Worm (Caenorhabditis elegans) whole organism, L2 larva: Measurements from ENCODE around the gene cct-3.

Experiments
- alr-1 ChIP-seq: fragments of 150-350 bp; optimal IDR thresholded peaks from 2 replicates; lab custom pipeline; 2014; ENCODE audit warnings: missing biosample characterization, missing genetic modification characterization
- aly-2 ChIP-seq: fragments of 150-350 bp; optimal IDR thresholded peaks from 2 replicates; lab custom pipeline; 2014; ENCODE audit warnings: missing biosample characterization, missing genetic modification characterization
- ama-1 ChIP-seq: fragments of 150-350 bp; optimal IDR thresholded peaks from 2 replicates; lab custom pipeline; 2018; ENCODE audit warnings: inconsistent platforms
- blmp-1 ChIP-seq: sonication (generic microtip); optimal IDR thresholded peaks from 2 replicates; lab custom pipeline; 2017; ENCODE audit warnings: missing genetic modification characterization, mild to moderate bottlenecking, missing compliant biosample characterization, antibody characterized with exemption, moderate library complexity; ENCODE audit not compliant: insufficient read depth
- elt-1 ChIP-seq: fragments of 150-350 bp; optimal IDR thresholded peaks from 2 replicates; lab custom pipeline; 2014; ENCODE audit warnings: missing biosample characterization, missing genetic modification characterization
- lin-39 ChIP-seq: fragments of 150-350 bp; optimal IDR thresholded peaks from 2 replicates; lab custom pipeline; 2014; ENCODE audit warnings: missing biosample characterization, missing genetic modification reagents, missing genetic modification characterization
- nhr-12 ChIP-seq: fragments of 150-350 bp; optimal IDR thresholded peaks from 2 replicates; lab custom pipeline; 2014; ENCODE audit warnings: missing biosample characterization, missing genetic modification characterization
- nhr-21 ChIP-seq: fragments of 150-350 bp; optimal IDR thresholded peaks from 2 replicates; lab custom pipeline; 2014; ENCODE audit warnings: missing biosample characterization, missing genetic modification characterization
- nhr-237 ChIP-seq: fragments of 150-350 bp; optimal IDR thresholded peaks from 2 replicates; lab custom pipeline; 2014; ENCODE audit warnings: missing biosample characterization, missing genetic modification characterization
- nhr-77 ChIP-seq: fragments of 150-350 bp; optimal IDR thresholded peaks from 2 replicates; lab custom pipeline; 2014; ENCODE audit warnings: missing biosample characterization, missing genetic modification characterization
- sem-4 ChIP-seq: fragments of 150-350 bp; optimal IDR thresholded peaks from 2 replicates; lab custom pipeline; 2014; ENCODE audit warnings: missing biosample characterization, missing genetic modification reagents, missing genetic modification characterization
- skn-1 ChIP-seq: sonication (generic microtip); optimal IDR thresholded peaks from 2 replicates; lab custom pipeline; 2017; ENCODE audit warnings: missing biosample characterization, missing genetic modification characterization
- ztf-11 ChIP-seq: sonication (generic microtip); optimal IDR thresholded peaks from 2 replicates; lab custom pipeline; 2017; ENCODE audit warnings: missing biosample characterization, missing genetic modification characterization

DNA sequence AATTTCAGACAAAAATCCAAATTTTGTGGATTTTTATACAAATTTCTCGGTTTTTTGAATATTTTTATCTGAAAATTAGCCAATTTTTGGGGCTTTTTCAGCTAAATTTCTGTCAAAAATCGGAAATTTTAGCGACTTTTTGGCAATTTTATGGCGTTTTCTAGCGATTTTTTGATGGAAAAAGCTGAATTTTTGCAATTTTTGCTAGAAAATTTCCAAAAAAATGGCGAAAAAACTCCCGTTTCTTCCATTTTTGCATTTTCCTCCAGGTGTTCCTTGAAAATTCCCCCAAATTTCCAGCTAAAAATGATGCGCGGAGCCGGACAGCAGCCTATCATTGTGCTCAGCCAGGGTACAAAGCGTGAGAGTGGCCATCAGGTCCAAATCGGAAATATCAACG, at the start of gene cct-3:
- TF ChIP-seq ama-1 (lab: Kevin White, UChicago) (no peak), aly-2 (tag; lab: Kevin White, UChicago) (no peak), nhr-77 (no peak), nhr-237 (no peak), nhr-21 (tag; lab: Kevin White, UChicago) (no peak), skn-1 (tag; lab: Kevin White, UChicago) (no peak), nhr-12 (no peak), elt-1 (tag; lab: Kevin White, UChicago) (no peak), ztf-11 (no peak), blmp-1 (no peak), sem-4 (tag; lab: Kevin White, UChicago) (no peak), lin-39 (tag; lab: Kevin White, UChicago) (no peak), alr-1 (tag; lab: Kevin White, UChicago) (no peak)
